Worm (Caenorhabditis elegans): Measurements from ENCODE around the gene zmp-6.

Gene zmp-6

DNA sequence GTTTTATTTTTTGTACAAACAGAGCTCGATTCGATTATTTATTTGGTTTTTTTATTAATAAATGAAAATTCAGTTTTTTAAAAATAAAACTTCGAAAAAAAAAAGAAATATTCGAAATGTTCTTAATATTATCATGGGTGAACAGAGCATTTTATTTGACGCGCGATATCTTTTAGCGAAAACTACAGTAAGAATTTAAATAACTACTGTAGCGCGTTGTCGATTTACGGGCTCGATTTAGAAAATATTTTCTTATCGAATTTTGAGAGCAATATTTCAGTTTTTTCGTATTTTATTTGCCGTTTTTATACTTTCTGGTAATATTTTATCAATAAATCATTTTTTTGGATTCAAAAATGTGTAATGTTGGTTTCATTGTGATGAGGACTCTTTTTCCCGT lies 26.5 kb downstream of the zmp-6 start:
- TF ChIP-seq elt-3 (tag; optimal IDR thresholded peaks at IDR 0.05): no peak

- TF ChIP-seq tbx-2 (tag; optimal IDR thresholded peaks at IDR 0.05) (no peak), elt-2 (tag; optimal IDR thresholded peaks at IDR 0.05) (no peak), elt-3 (tag; optimal IDR thresholded peaks at IDR 0.05) (no peak), mml-1 (tag; optimal IDR thresholded peaks at IDR 0.05) (no peak), eor-1 (tag; optimal IDR thresholded peaks at IDR 0.05) (no peak), nhr-28 (tag; optimal IDR thresholded peaks at IDR 0.05) (no peak), nhr-237 (tag; optimal IDR thresholded peaks at IDR 0.05) (no peak), mdl-1 (tag; optimal IDR thresholded peaks at IDR 0.05) (no peak), unc-62 (GFP tag; optimal IDR thresholded peaks at IDR 0.05) (peak; percentile 48), egl-27 (tag; optimal IDR thresholded peaks at IDR 0.05) (no peak), ztf-11 (tag; optimal IDR thresholded peaks at IDR 0.05) (no peak), nhr-12 (tag; optimal IDR thresholded peaks at IDR 0.05) (no peak), nfya-1 (tag; optimal IDR thresholded peaks at IDR 0.05; ENCODE audit: insufficient read depth) (peak; percentile 34), nhr-67 (tag; optimal IDR thresholded peaks at IDR 0.05) (no peak), ceh-82 (tag; optimal IDR thresholded peaks at IDR 0.05) (no peak), lin-15B (tag; optimal IDR thresholded peaks at IDR 0.05) (peak; percentile 38), elt-1 (tag; optimal IDR thresholded peaks at IDR 0.05) (no peak), ama-1 (optimal IDR thresholded peaks at IDR 0.05) (no peak), fos-1 (tag; optimal IDR thresholded peaks at IDR 0.05) (no peak), skn-1 (tag; optimal IDR thresholded peaks at IDR 0.05) (no peak), fkh-2 (tag; optimal IDR thresholded peaks at IDR 0.05) (peak; percentile 33), zag-1 (tag; optimal IDR thresholded peaks at IDR 0.05) (no peak), ceh-16 (tag; optimal IDR thresholded peaks at IDR 0.05) (no peak), nhr-11 (tag; optimal IDR thresholded peaks at IDR 0.05) (peak; percentile 12), fkh-10 (GFP tag; optimal IDR thresholded peaks at IDR 0.05) (no peak), lsy-12 (tag; optimal IDR thresholded peaks at IDR 0.05) (no peak), nhr-77 (tag; optimal IDR thresholded peaks at IDR 0.05) (no peak), hmg-11 (tag; optimal IDR thresholded peaks at IDR 0.05) (no peak), jun-1 (tag; optimal IDR thresholded peaks at IDR 0.05) (no peak), nhr-25 (tag; optimal IDR thresholded peaks at IDR 0.05) (no peak), sea-2 (GFP tag; optimal IDR thresholded peaks at IDR 0.05) (no peak), ztf-4 (tag; optimal IDR thresholded peaks at IDR 0.05) (no peak), pha-4 (tag; optimal IDR thresholded peaks at IDR 0.05) (no peak), aly-2 (tag; optimal IDR thresholded peaks at IDR 0.05) (no peak), nhr-23 (tag; optimal IDR thresholded peaks at IDR 0.05) (no peak), pqm-1 (tag; optimal IDR thresholded peaks at IDR 0.05) (no peak), R02D3.7 (tag; optimal IDR thresholded peaks at IDR 0.05) (no peak), ceh-28 (tag; optimal IDR thresholded peaks at IDR 0.05) (no peak), egl-5 (tag; optimal IDR thresholded peaks at IDR 0.05) (peak; percentile 3), lin-39 (tag; optimal IDR thresholded peaks at IDR 0.05) (no peak), unc-39 (tag; optimal IDR thresholded peaks at IDR 0.05) (no peak), nhr-76 (tag; optimal IDR thresholded peaks at IDR 0.05) (no peak), nhr-43 (tag; optimal IDR thresholded peaks at IDR 0.05; ENCODE audit: poor library complexity, severe bottlenecking) (no peak), snpc-4 (tag; optimal IDR thresholded peaks at IDR 0.05) (no peak), ZK546.5 (tag; optimal IDR thresholded peaks at IDR 0.05) (no peak), daf-12 (tag; optimal IDR thresholded peaks at IDR 0.05) (no peak), ceh-9 (tag; optimal IDR thresholded peaks at IDR 0.05) (no peak)
Measured at ce11 chrIII:7216924-7217521, 30.6 kb downstream of the zmp-6 start.

All from whole organism, L3 larva.